Fruit fly (Drosophila melanogaster) whole organism, embryonic: Measurements from ENCODE around the gene CG31064.

Experiments used
- CG1603 ChIP-seq: fragments of 200-800 bp; sonication (Bioruptor generic); optimal IDR thresholded peaks from 2 replicates; lab custom pipeline; 2019; ENCODE audit warnings: missing biosample characterization, mild to moderate bottlenecking, missing genetic modification characterization, moderate library complexity
- CG16779 ChIP-seq: fragments of 200-800 bp; sonication (Bioruptor generic); IDR thresholded peaks from 2 replicates; pipeline ENCODE4 v1.3.6; 2022; ENCODE audit warnings: missing biosample characterization, missing genetic modification characterization
- CG17359 ChIP-seq: fragments of 200-800 bp; sonication (Bioruptor generic); optimal IDR thresholded peaks from 3 replicates; lab custom pipeline; 2018; ENCODE audit warnings: missing biosample characterization, mild to moderate bottlenecking, missing genetic modification characterization, moderate library complexity
- CG2129 ChIP-seq: fragments of 200-800 bp; sonication (Bioruptor generic); IDR thresholded peaks from 2 replicates; pipeline ENCODE4 v1.3.6; 2022; ENCODE audit warnings: missing biosample characterization, missing genetic modification characterization; ENCODE audit not compliant: partially characterized antibody
- CG31441 ChIP-seq: fragments of 200-800 bp; sonication (Bioruptor generic); IDR thresholded peaks from 2 replicates; pipeline ENCODE4 v1.3.6; 2022; ENCODE audit warnings: missing biosample characterization, missing genetic modification characterization
- CG4328 ChIP-seq: fragments of 200-800 bp; sonication (Bioruptor generic); optimal IDR thresholded peaks from 3 replicates; lab custom pipeline; 2017; ENCODE audit warnings: missing biosample characterization, missing genetic modification reagents, missing genetic modification characterization
- CG6654 ChIP-seq: fragments of 200-800 bp; sonication (Bioruptor generic); optimal IDR thresholded peaks from 2 replicates; lab custom pipeline; 2017; ENCODE audit warnings: missing biosample characterization, mild to moderate bottlenecking, missing genetic modification characterization
- CG6765 ChIP-seq: fragments of 200-800 bp; sonication (Bioruptor generic); optimal IDR thresholded peaks from 3 replicates; lab custom pipeline; 2017; ENCODE audit warnings: missing biosample characterization, mild to moderate bottlenecking, missing genetic modification characterization
- CG7786 ChIP-seq: fragments of 200-800 bp; sonication (Bioruptor generic); optimal IDR thresholded peaks from 2 replicates; lab custom pipeline; 2016; ENCODE audit warnings: missing biosample characterization, missing genetic modification characterization
- CG7839 ChIP-seq: fragments of 200-800 bp; sonication (Bioruptor generic); optimal IDR thresholded peaks from 3 replicates; lab custom pipeline; 2018; ENCODE audit warnings: missing biosample characterization, mild to moderate bottlenecking, missing genetic modification characterization, moderate library complexity
- CG8359 ChIP-seq: fragments of 200-800 bp; sonication (Bioruptor generic); optimal IDR thresholded peaks from 2 replicates; lab custom pipeline; 2017; ENCODE audit warnings: missing biosample characterization, mild to moderate bottlenecking, missing genetic modification characterization, borderline replicate concordance
- Chrac-16 ChIP-seq: fragments of 200-800 bp; sonication (Bioruptor generic); optimal IDR thresholded peaks from 3 replicates; lab custom pipeline; 2016; ENCODE audit warnings: missing biosample characterization, missing genetic modification characterization
- Deaf1 ChIP-seq: fragments of 200-800 bp; optimal IDR thresholded peaks from 3 replicates; lab custom pipeline; 2019; ENCODE audit warnings: missing biosample characterization, mild to moderate bottlenecking, missing genetic modification characterization, moderate library complexity
- E2f1 ChIP-seq: fragments of 200-800 bp; sonication (Bioruptor generic); IDR thresholded peaks from 2 replicates; pipeline ENCODE4 v1.3.6; 2022; ENCODE audit warnings: missing biosample characterization, missing genetic modification characterization
- Fer2 ChIP-seq: fragments of 200-800 bp; sonication (Bioruptor generic); optimal IDR thresholded peaks from 2 replicates; lab custom pipeline; 2018; ENCODE audit warnings: missing biosample characterization, mild to moderate bottlenecking, missing genetic modification characterization, moderate library complexity
- HHEX ChIP-seq: fragments of 200-800 bp; sonication (Bioruptor generic); optimal IDR thresholded peaks from 3 replicates; lab custom pipeline; 2017; ENCODE audit warnings: missing biosample characterization, mild to moderate bottlenecking, missing genetic modification characterization, missing genetic modification reagents
- Hr39 ChIP-seq: fragments of >200 bp; optimal IDR thresholded peaks from 2 replicates; lab custom pipeline; 2017
- Jarid2 ChIP-seq: fragments of 200-800 bp; sonication (Bioruptor generic); optimal IDR thresholded peaks from 3 replicates; lab custom pipeline; 2017; ENCODE audit warnings: mild to moderate bottlenecking, missing biosample characterization, missing genetic modification reagents, missing genetic modification characterization
- Mad ChIP-seq: fragments of 200-800 bp; sonication (Bioruptor generic); optimal IDR thresholded peaks from 2 replicates; lab custom pipeline; 2016; ENCODE audit warnings: missing biosample characterization, missing genetic modification characterization
- Med ChIP-seq: fragments of 200-800 bp; sonication (Bioruptor generic); peaks from one replicate; lab custom pipeline; 2016; ENCODE audit warnings: missing biosample characterization, missing genetic modification characterization, mild to moderate bottlenecking, inconsistent platforms, moderate library complexity
- NC2β ChIP-seq: fragments of 200-800 bp; sonication (Bioruptor generic); optimal IDR thresholded peaks from 2 replicates; lab custom pipeline; 2016; ENCODE audit warnings: missing biosample characterization, missing genetic modification characterization
- Nf-YC ChIP-seq: fragments of 200-800 bp; optimal IDR thresholded peaks from 3 replicates; lab custom pipeline; 2019; ENCODE audit warnings: missing biosample characterization, mild to moderate bottlenecking, missing genetic modification characterization, moderate library complexity
- NfI ChIP-seq: fragments of 200-800 bp; sonication (Bioruptor generic); optimal IDR thresholded peaks from 3 replicates; lab custom pipeline; 2018; ENCODE audit warnings: missing biosample characterization, mild to moderate bottlenecking, missing genetic modification characterization, moderate library complexity
- Oli ChIP-seq: fragments of 200-800 bp; sonication (Bioruptor generic); optimal IDR thresholded peaks from 2 replicates; lab custom pipeline; 2018; ENCODE audit warnings: missing biosample characterization, mild to moderate bottlenecking, missing genetic modification characterization, moderate library complexity
- Opbp ChIP-seq: fragments of 200-800 bp; sonication (Bioruptor generic); IDR thresholded peaks from 3 replicates; pipeline ENCODE4 v1.3.6; 2022; ENCODE audit warnings: missing biosample characterization, missing genetic modification characterization; ENCODE audit not compliant: partially characterized antibody
- Sox102F ChIP-seq: fragments of 200-800 bp; sonication (Bioruptor generic); optimal IDR thresholded peaks from 2 replicates; lab custom pipeline; 2018; ENCODE audit warnings: missing biosample characterization, mild to moderate bottlenecking, missing genetic modification characterization, moderate library complexity
- Taf1 ChIP-seq: fragments of 200-800 bp; sonication (Bioruptor generic); IDR thresholded peaks from 2 replicates; pipeline ENCODE4 v1.3.6; 2022; ENCODE audit warnings: missing biosample characterization, missing genetic modification characterization
- bbx ChIP-seq: fragments of 200-800 bp; sonication (Bioruptor generic); IDR thresholded peaks from 2 replicates; pipeline ENCODE4 v1.3.6; 2022; ENCODE audit warnings: missing biosample characterization, missing genetic modification characterization; ENCODE audit not compliant: partially characterized antibody
- cato ChIP-seq: fragments of 200-800 bp; sonication (Bioruptor generic); optimal IDR thresholded peaks from 2 replicates; lab custom pipeline; 2016; ENCODE audit warnings: missing biosample characterization, missing genetic modification characterization, borderline replicate concordance
- corto ChIP-seq: fragments of 200-800 bp; sonication (Bioruptor generic); optimal IDR thresholded peaks from 2 replicates; lab custom pipeline; 2016; ENCODE audit warnings: missing biosample characterization, mild to moderate bottlenecking, missing genetic modification characterization, moderate library complexity
- gsb ChIP-seq: fragments of 200-800 bp; sonication (Bioruptor generic); IDR thresholded peaks from 2 replicates; pipeline ENCODE4 v1.3.6; 2022; ENCODE audit warnings: missing biosample characterization, missing genetic modification characterization
- otp ChIP-seq: fragments of 200-800 bp; sonication (Bioruptor generic); IDR thresholded peaks from 3 replicates; pipeline ENCODE4, ENCODE4 v1.3.6; 2022; ENCODE audit warnings: missing biosample characterization, missing genetic modification characterization
- pzg ChIP-seq: fragments of 200-800 bp; sonication (Bioruptor generic); optimal IDR thresholded peaks from 3 replicates; lab custom pipeline; 2018; ENCODE audit warnings: missing biosample characterization, mild to moderate bottlenecking, missing genetic modification characterization, moderate library complexity
- sd ChIP-seq: fragments of 200-800 bp; sonication (Bioruptor generic); optimal IDR thresholded peaks from 3 replicates; lab custom pipeline; 2018; ENCODE audit warnings: missing biosample characterization, mild to moderate bottlenecking, missing genetic modification characterization, moderate library complexity
- ssp ChIP-seq: fragments of 200-800 bp; sonication (Bioruptor generic); IDR thresholded peaks from 2 replicates; pipeline ENCODE4 v1.3.6; 2022; ENCODE audit warnings: missing biosample characterization, missing genetic modification characterization
- tx ChIP-seq: fragments of 200-800 bp; sonication (Bioruptor generic); optimal IDR thresholded peaks from 2 replicates; lab custom pipeline; 2016; ENCODE audit warnings: missing biosample characterization, missing genetic modification characterization
- zf30C ChIP-seq: fragments of 200-800 bp; sonication (Bioruptor generic); optimal IDR thresholded peaks from 3 replicates; lab custom pipeline; 2018; ENCODE audit warnings: missing biosample characterization, mild to moderate bottlenecking, missing genetic modification characterization
- zfh1 ChIP-seq: fragments of 200-800 bp; sonication (Bioruptor generic); IDR thresholded peaks from 3 replicates; pipeline ENCODE4 v1.3.6; 2022; ENCODE audit warnings: missing biosample characterization, missing genetic modification characterization

The CG31064 gene

dm6 chr3R:27253136-27253920 lies 14.4 kb upstream of the CG31064 start, which contains the start of gene pll (continued):
- TF ChIP-seq E2f1 (GFP tag; lab: Robert Waterston, UW) (peak; percentile 90), CG17359 (tag; lab: Kevin White, UChicago) (peak; percentile 86), Fer2 (tag; lab: Kevin White, UChicago) (peak; percentile 66), CG4328 (peak; percentile 6), Opbp (GFP tag; lab: Robert Waterston, UW) (peak; percentile 42; the same call in 2 of the 3 replicates), Taf1 (GFP tag; lab: Robert Waterston, UW) (peak; percentile 76), Hr39 (lab: Kevin White, UChicago) (no peak), zfh1 (GFP tag; lab: Robert Waterston, UW) (peak; percentile 91), Med (GFP tag; lab: Kevin White, UChicago) (peak; percentile 95), ssp (GFP tag; lab: Robert Waterston, UW) (peak; percentile 82), CG1603 (peak; percentile 71), CG7786 (GFP tag; lab: Kevin White, UChicago) (peak; percentile 57), HHEX (GFP tag; lab: Kevin White, UChicago) (peak; percentile 51), CG7839 (tag; lab: Kevin White, UChicago) (no peak), CG16779 (GFP tag; lab: Robert Waterston, UW) (peak; percentile 86), CG6654 (GFP tag; lab: Kevin White, UChicago) (no peak), cato (GFP tag; lab: Kevin White, UChicago) (no peak)

dm6 chr3R:27250907-27251306 lies 12.0 kb upstream of the CG31064 start, which contains the start of the genes TTLL6B and TfIIA-L:
TTLL6B (minus strand) TSS chr3R:27251007.
TfIIA-L (plus strand) TSS chr3R:27251112.
- TF ChIP-seq pzg (GFP tag; lab: Kevin White, UChicago) (no peak), CG8359 (no peak), Mad (GFP tag; lab: Kevin White, UChicago) (no peak), CG31441 (GFP tag; lab: Robert Waterston, UW) (no peak), NfI (GFP tag; lab: Kevin White, UChicago) (no peak), bbx (GFP tag; lab: Robert Waterston, UW) (no peak), zf30C (GFP tag; lab: Kevin White, UChicago) (no peak), CG6765 (GFP tag; lab: Kevin White, UChicago) (no peak), otp (no peak), zfh1 (GFP tag; lab: Robert Waterston, UW) (no peak), tx (GFP tag; lab: Kevin White, UChicago) (no peak), NC2β (no peak), gsb (GFP tag; lab: Robert Waterston, UW) (no peak), Sox102F (no peak), CG2129 (GFP tag; lab: Robert Waterston, UW) (no peak), Chrac-16 (no peak), Jarid2 (GFP tag; lab: Kevin White, UChicago) (no peak), corto (GFP tag; lab: Kevin White, UChicago) (no peak)

- TF ChIP-seq sd (tag; lab: Kevin White, UChicago) (peak; percentile 88), Nf-YC (tag; lab: Kevin White, UChicago) (peak; percentile 37), Oli (tag; lab: Kevin White, UChicago) (no peak), Deaf1 (tag; lab: Kevin White, UChicago) (peak; percentile 32)
Observed at dm6 chr3R:27247892-27248291, 9.0 kb upstream of the CG31064 start, which contains the start of gene CG5984. CG5984 (minus strand) TSS chr3R:27247992.
